Fruit fly (Drosophila melanogaster) whole organism, embryonic: ENCODE results near the gene CG12661.

Experiments
- Asciz ChIP-seq: fragments of 200-800 bp; sonication (Bioruptor generic); optimal IDR thresholded peaks from 2 replicates; lab custom pipeline; 2017; ENCODE audit warnings: missing biosample characterization, mild to moderate bottlenecking, missing genetic modification characterization, missing genetic modification reagents
- CG10543 ChIP-seq: fragments of 200-800 bp; sonication (Bioruptor generic); optimal IDR thresholded peaks from 3 replicates; lab custom pipeline; 2017; ENCODE audit warnings: missing biosample characterization, mild to moderate bottlenecking, missing genetic modification characterization, moderate library complexity
- CG11504 ChIP-seq: fragments of 200-800 bp; sonication (Bioruptor generic); optimal IDR thresholded peaks from 3 replicates; lab custom pipeline; 2019; ENCODE audit warnings: missing biosample characterization, mild to moderate bottlenecking, missing genetic modification characterization, moderate library complexity
- CG11560 ChIP-seq: fragments of 200-800 bp; sonication (Bioruptor generic); IDR thresholded peaks from 3 replicates; pipeline ENCODE4 v1.3.6; 2022; ENCODE audit warnings: missing biosample characterization, missing genetic modification characterization
- CG12104 ChIP-seq: fragments of 200-800 bp; sonication (Bioruptor generic); optimal IDR thresholded peaks from 3 replicates; lab custom pipeline; 2016; ENCODE audit warnings: missing biosample characterization, missing genetic modification characterization
- CG12659 ChIP-seq: fragments of 200-800 bp; sonication (Bioruptor generic); optimal IDR thresholded peaks from 3 replicates; lab custom pipeline; 2017; ENCODE audit warnings: mild to moderate bottlenecking, missing biosample characterization, missing genetic modification reagents, missing genetic modification characterization
- CG12769 ChIP-seq: fragments of 200-800 bp; sonication (Bioruptor generic); optimal IDR thresholded peaks from 2 replicates; lab custom pipeline; 2019; ENCODE audit warnings: missing biosample characterization, mild to moderate bottlenecking, missing genetic modification characterization, moderate library complexity
- CG13775 ChIP-seq: fragments of 200-800 bp; sonication (Bioruptor generic); optimal IDR thresholded peaks from 3 replicates; lab custom pipeline; 2017; ENCODE audit warnings: missing biosample characterization, mild to moderate bottlenecking, missing genetic modification characterization
- CG17829 ChIP-seq: fragments of 200-800 bp; optimal IDR thresholded peaks from 2 replicates; lab custom pipeline; 2019; ENCODE audit warnings: missing biosample characterization, mild to moderate bottlenecking, missing genetic modification characterization, moderate library complexity
- CG2129 ChIP-seq: fragments of 200-800 bp; sonication (Bioruptor generic); IDR thresholded peaks from 2 replicates; pipeline ENCODE4 v1.3.6; 2022; ENCODE audit warnings: missing biosample characterization, missing genetic modification characterization; ENCODE audit not compliant: partially characterized antibody
- CG2678 ChIP-seq: fragments of 200-800 bp; sonication (Bioruptor generic); optimal IDR thresholded peaks from 3 replicates; lab custom pipeline; 2019; ENCODE audit warnings: missing biosample characterization, mild to moderate bottlenecking, missing genetic modification characterization, moderate library complexity
- CG30403 ChIP-seq: fragments of 200-800 bp; sonication (Bioruptor generic); optimal IDR thresholded peaks from 3 replicates; lab custom pipeline; 2016; ENCODE audit warnings: missing biosample characterization, missing genetic modification characterization
- CG31224 ChIP-seq: fragments of 200-800 bp; sonication (Bioruptor generic); IDR thresholded peaks from 2 replicates; pipeline ENCODE4 v1.3.6; 2022; ENCODE audit warnings: missing biosample characterization, missing genetic modification characterization
- CG32772 ChIP-seq: fragments of 200-800 bp; sonication (Bioruptor generic); IDR thresholded peaks from 2 replicates; pipeline ENCODE4 v1.3.6; 2022; ENCODE audit warnings: missing biosample characterization, missing genetic modification characterization
- CG3995 ChIP-seq: fragments of 200-800 bp; sonication (Bioruptor generic); optimal IDR thresholded peaks from 3 replicates; lab custom pipeline; 2016; ENCODE audit warnings: missing biosample characterization, missing genetic modification characterization
- CG4820 ChIP-seq: fragments of 200-800 bp; sonication (Bioruptor generic); optimal IDR thresholded peaks from 3 replicates; lab custom pipeline; 2016; ENCODE audit warnings: missing biosample characterization, missing genetic modification characterization
- CG4854 ChIP-seq: fragments of 200-800 bp; sonication (Bioruptor generic); optimal IDR thresholded peaks from 2 replicates; lab custom pipeline; 2016; ENCODE audit warnings: missing biosample characterization, missing genetic modification characterization, inconsistent platforms
- CG6689 ChIP-seq: fragments of 200-800 bp; sonication (Bioruptor generic); IDR thresholded peaks from 2 replicates; pipeline ENCODE4 v1.3.6; 2022; ENCODE audit warnings: missing biosample characterization, missing genetic modification characterization
- CG6791 ChIP-seq: fragments of 200-800 bp; sonication (Bioruptor generic); IDR thresholded peaks from 3 replicates; pipeline ENCODE4 v1.3.6; 2022; ENCODE audit warnings: missing biosample characterization, missing genetic modification characterization; ENCODE audit not compliant: partially characterized antibody
- CG7745 ChIP-seq: fragments of 200-800 bp; sonication (Bioruptor generic); optimal IDR thresholded peaks from 2 replicates; lab custom pipeline; 2018; ENCODE audit warnings: missing biosample characterization, mild to moderate bottlenecking, missing genetic modification characterization, moderate library complexity
- CG9609 ChIP-seq: fragments of 200-800 bp; sonication (Bioruptor generic); optimal IDR thresholded peaks from 3 replicates; lab custom pipeline; 2016; ENCODE audit warnings: missing biosample characterization, missing genetic modification characterization
- D19A ChIP-seq: fragments of 200-800 bp; optimal IDR thresholded peaks from 3 replicates; lab custom pipeline; 2019; ENCODE audit warnings: missing biosample characterization, mild to moderate bottlenecking, missing genetic modification characterization, moderate library complexity
- Ets65A ChIP-seq: fragments of 200-800 bp; sonication (Bioruptor generic); peaks from one replicate; lab custom pipeline; 2016; ENCODE audit warnings: missing biosample characterization, missing genetic modification characterization
- Fer3 ChIP-seq: fragments of 200-800 bp; sonication (Bioruptor generic); optimal IDR thresholded peaks from 2 replicates; lab custom pipeline; 2018; ENCODE audit warnings: missing biosample characterization, mild to moderate bottlenecking, missing genetic modification characterization, moderate library complexity
- Lhr ChIP-seq: fragments of 200-800 bp; sonication (Bioruptor generic); optimal IDR thresholded peaks from 3 replicates; lab custom pipeline; 2017; ENCODE audit warnings: mild to moderate bottlenecking, missing biosample characterization, missing genetic modification reagents, missing genetic modification characterization
- Nf-YB ChIP-seq: fragments of 200-800 bp; sonication (Bioruptor generic); optimal IDR thresholded peaks from 3 replicates; lab custom pipeline; 2019; ENCODE audit warnings: missing biosample characterization, mild to moderate bottlenecking, missing genetic modification characterization, moderate library complexity
- Nf-YC ChIP-seq: fragments of 200-800 bp; optimal IDR thresholded peaks from 3 replicates; lab custom pipeline; 2019; ENCODE audit warnings: missing biosample characterization, mild to moderate bottlenecking, missing genetic modification characterization, moderate library complexity
- Ptx1 ChIP-seq: fragments of 200-800 bp; sonication (Bioruptor generic); IDR thresholded peaks from 2 replicates; pipeline ENCODE4 v1.3.6; 2022; ENCODE audit warnings: missing biosample characterization, missing genetic modification characterization
- Ravus ChIP-seq: fragments of 200-800 bp; sonication (Bioruptor generic); IDR thresholded peaks from 2 replicates; pipeline ENCODE4 v1.3.6; 2022; ENCODE audit warnings: missing biosample characterization, missing genetic modification characterization
- Sry-β ChIP-seq: fragments of 200-800 bp; sonication (Bioruptor generic); optimal IDR thresholded peaks from 2 replicates; lab custom pipeline; 2018; ENCODE audit warnings: missing biosample characterization, mild to moderate bottlenecking, missing genetic modification characterization, moderate library complexity
- ash1 ChIP-seq: fragments of 200-800 bp; sonication (Bioruptor generic); optimal IDR thresholded peaks from 2 replicates; lab custom pipeline; 2018; ENCODE audit warnings: missing biosample characterization, mild to moderate bottlenecking, missing genetic modification characterization
- danr ChIP-seq: fragments of 200-800 bp; sonication (Bioruptor generic); IDR thresholded peaks from 2 replicates; pipeline ENCODE4 v1.3.6; 2022; ENCODE audit warnings: missing biosample characterization, missing genetic modification characterization
- dm ChIP-seq: fragments of 200-800 bp; sonication (Bioruptor generic); optimal IDR thresholded peaks from 3 replicates; lab custom pipeline; 2016; ENCODE audit warnings: missing biosample characterization, missing genetic modification characterization
- fd3F ChIP-seq: fragments of 200-800 bp; sonication (Bioruptor generic); optimal IDR thresholded peaks from 2 replicates; lab custom pipeline; 2018; ENCODE audit warnings: missing biosample characterization, mild to moderate bottlenecking, missing genetic modification characterization, moderate library complexity
- gem ChIP-seq: fragments of 200-800 bp; sonication (Bioruptor generic); optimal IDR thresholded peaks from 2 replicates; lab custom pipeline; 2019; ENCODE audit warnings: missing biosample characterization, mild to moderate bottlenecking, missing genetic modification characterization, moderate library complexity
- grn ChIP-seq: fragments of 200-800 bp; sonication (Bioruptor generic); optimal IDR thresholded peaks from 3 replicates; lab custom pipeline; 2017; ENCODE audit warnings: missing biosample characterization, missing genetic modification characterization
- gro ChIP-seq: fragments of 200-800 bp; sonication (Bioruptor generic); optimal IDR thresholded peaks from 2 replicates; lab custom pipeline; 2016; ENCODE audit warnings: missing biosample characterization, missing genetic modification characterization
- klu ChIP-seq: fragments of 200-800 bp; sonication (Bioruptor generic); IDR thresholded peaks from 2 replicates; pipeline ENCODE4 v1.3.6; 2022; ENCODE audit warnings: missing biosample characterization, missing genetic modification characterization
- maf-S ChIP-seq: fragments of 200-800 bp; sonication (Bioruptor generic); optimal IDR thresholded peaks from 2 replicates; lab custom pipeline; 2016; ENCODE audit warnings: missing biosample characterization, missing genetic modification characterization
- nerfin-1 ChIP-seq: fragments of 200-800 bp; sonication (Bioruptor generic); optimal IDR thresholded peaks from 3 replicates; lab custom pipeline; 2019; ENCODE audit warnings: missing biosample characterization, mild to moderate bottlenecking, missing genetic modification characterization, moderate library complexity
- pan ChIP-seq, 4 experiments: fragments of >200 bp in 3 of 4; fragments of 200-800 bp in 1 of 4; sonication (Bioruptor generic) in 1 of 4; optimal IDR thresholded peaks in 3 of 4; IDR thresholded peaks in 1 of 4; 2 replicates each; pipeline versions ENCODE4 v1.3.6 to Lab custom; 2017 to 2022; ENCODE audit warnings: missing biosample characterization in 2 of 4, missing genetic modification characterization in 2 of 4, mixed read lengths in 1 of 4
- phol ChIP-seq: fragments of 200-800 bp; sonication (Bioruptor generic); optimal IDR thresholded peaks from 3 replicates; lab custom pipeline; 2018; ENCODE audit warnings: missing biosample characterization, mild to moderate bottlenecking, missing genetic modification characterization, moderate library complexity
- prd ChIP-seq, 3 experiments: fragments of >200 bp in 2 of 3; fragments of 200-800 bp in 1 of 3; sonication (Bioruptor generic) in 1 of 3; optimal IDR thresholded peaks in 2 of 3; IDR thresholded peaks in 1 of 3; 2 replicates in 2 of 3; 3 replicates in 1 of 3; pipeline versions ENCODE4 v1.3.6 to Lab custom; 2017 to 2022; ENCODE audit warnings: missing biosample characterization in 1 of 3, missing genetic modification characterization in 1 of 3
- pros ChIP-seq: fragments of 200-800 bp; sonication (Bioruptor generic); optimal IDR thresholded peaks from 3 replicates; lab custom pipeline; 2019; ENCODE audit warnings: missing biosample characterization, mild to moderate bottlenecking, missing genetic modification characterization, moderate library complexity
- run ChIP-seq: fragments of 200-800 bp; sonication (Bioruptor generic); optimal IDR thresholded peaks from 3 replicates; lab custom pipeline; 2018; ENCODE audit warnings: missing biosample characterization, mild to moderate bottlenecking, missing genetic modification characterization
- tgo ChIP-seq: fragments of 200-800 bp; sonication (Bioruptor generic); IDR thresholded peaks from 3 replicates; pipeline ENCODE4 v1.3.6; 2022; ENCODE audit warnings: missing biosample characterization, missing genetic modification characterization
- unpg ChIP-seq: fragments of 200-800 bp; sonication (Bioruptor generic); optimal IDR thresholded peaks from 3 replicates; lab custom pipeline; 2018; ENCODE audit warnings: missing biosample characterization, mild to moderate bottlenecking, missing genetic modification characterization, moderate library complexity

Gene CG12661

DNA sequence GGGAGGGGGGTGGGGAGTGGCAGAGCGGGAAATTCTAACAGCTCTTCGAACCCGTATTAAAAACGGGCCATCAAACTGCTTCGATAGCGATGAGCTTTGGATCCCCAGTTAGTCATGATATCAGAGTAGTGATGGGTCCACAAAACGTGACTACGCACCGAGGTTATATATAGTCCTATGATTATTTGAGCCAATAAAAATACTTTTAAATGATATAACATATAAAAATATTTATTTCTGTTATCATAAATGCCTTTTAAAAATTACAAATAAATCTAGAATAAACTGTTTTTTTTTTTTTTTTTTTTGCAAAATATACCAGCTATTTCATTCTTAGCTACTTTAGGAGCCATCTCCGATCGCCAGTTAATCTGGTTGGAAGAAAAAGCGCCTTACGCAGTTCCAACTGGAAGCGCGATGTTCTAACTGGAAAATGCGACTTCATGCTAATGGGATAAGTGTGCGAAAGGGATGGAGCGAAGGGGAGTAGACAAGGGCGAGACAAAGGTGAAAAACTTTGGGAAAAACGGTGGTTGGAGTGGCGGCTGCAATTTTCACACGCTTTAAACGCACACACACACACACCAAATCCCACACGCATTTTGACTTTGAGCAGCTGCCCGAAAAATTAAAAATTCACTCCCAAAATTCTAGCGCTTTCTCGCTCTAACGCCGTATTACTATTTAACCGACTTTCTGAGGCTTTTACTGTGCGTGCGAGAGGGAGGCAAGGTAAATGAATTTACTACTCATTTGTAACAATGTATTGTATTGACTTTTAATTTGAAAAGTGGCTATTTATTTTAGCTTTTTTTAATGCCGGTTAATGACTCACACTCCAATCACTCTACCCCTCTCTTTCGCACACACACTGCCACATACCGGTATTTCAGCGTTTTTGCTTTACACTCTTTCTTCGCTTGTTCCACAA lies 26.4 kb downstream of the CG12661 start (continued):
- peak; percentile 44 for TF ChIP-seq CG2678 (tag; lab: Kevin White, UChicago)
- no peak for TF ChIP-seq run
- peak; percentile 14 for TF ChIP-seq unpg (GFP tag; lab: Kevin White, UChicago)
- no peak for TF ChIP-seq prd (optimal IDR thresholded peaks at IDR 0.05; lab: Kevin White, UChicago)
- no peak for TF ChIP-seq prd (GFP tag; IDR thresholded peaks at IDR 0.05; lab: Robert Waterston, UW)
- no peak for TF ChIP-seq danr (GFP tag; lab: Robert Waterston, UW)
- TF ChIP-seq CG4820: no peak
- no peak for TF ChIP-seq CG2129 (GFP tag; lab: Robert Waterston, UW)
- TF ChIP-seq CG13775 (GFP tag; lab: Kevin White, UChicago): no peak
- no peak for TF ChIP-seq CG10543 (GFP tag; lab: Kevin White, UChicago)
- TF ChIP-seq gro (GFP tag; lab: Kevin White, UChicago): no peak
- TF ChIP-seq Asciz (GFP tag; lab: Kevin White, UChicago): peak; percentile 4
- no peak for TF ChIP-seq CG31224 (GFP tag; lab: Robert Waterston, UW)
- TF ChIP-seq Ets65A (GFP tag; lab: Kevin White, UChicago): no peak
- peak; percentile 71 for TF ChIP-seq CG7745 (tag; lab: Kevin White, UChicago)
- TF ChIP-seq CG12104 (GFP tag; lab: Kevin White, UChicago): peak; percentile 10
- no peak for TF ChIP-seq pan (optimal IDR thresholded peaks at IDR 0.05; lab: Kevin White, UChicago)
- peak in 1 of 2 experiments; percentile 7 for TF ChIP-seq pan (GFP tag; optimal IDR thresholded peaks at IDR 0.05 in 1 of 2, IDR thresholded peaks at IDR 0.05 in 1 of 2)
- peak; percentile 84 for TF ChIP-seq CG3995 (GFP tag; lab: Kevin White, UChicago)
- TF ChIP-seq CG11560 (tag; lab: Robert Waterston, UW): no peak
- TF ChIP-seq Ravus: no peak
- peak; percentile 12 for TF ChIP-seq CG12769 (tag; lab: Kevin White, UChicago)
- TF ChIP-seq maf-S (GFP tag; lab: Kevin White, UChicago): no peak
- peak; percentile 8 for TF ChIP-seq phol (tag; lab: Kevin White, UChicago)
- TF ChIP-seq dm: no peak
- no peak for TF ChIP-seq CG9609
- no peak for TF ChIP-seq Ptx1 (GFP tag; lab: Robert Waterston, UW)
- TF ChIP-seq Nf-YB (GFP tag; lab: Kevin White, UChicago): no peak
- no peak for TF ChIP-seq fd3F (GFP tag; lab: Kevin White, UChicago)
- no peak for TF ChIP-seq CG6689 (GFP tag; lab: Robert Waterston, UW)
- TF ChIP-seq ash1: no peak
- no peak for TF ChIP-seq CG4854 (GFP tag; lab: Kevin White, UChicago)
- no peak for TF ChIP-seq grn (GFP tag; lab: Kevin White, UChicago)
- peak; percentile 55 for TF ChIP-seq gem (tag; lab: Kevin White, UChicago)
- TF ChIP-seq Fer3 (tag; lab: Kevin White, UChicago): no peak
- peak; percentile 85 for TF ChIP-seq Sry-β
- TF ChIP-seq CG17829 (tag; lab: Kevin White, UChicago): peak; percentile 15
- peak; percentile 29 for TF ChIP-seq CG30403 (GFP tag; lab: Kevin White, UChicago)
- TF ChIP-seq tgo: 0 out of 3 replicates have a peak, but pooled peaks have one; percentile 31
- TF ChIP-seq CG11504 (tag; lab: Kevin White, UChicago): peak; percentile 9
- TF ChIP-seq klu (GFP tag; lab: Robert Waterston, UW): no peak
- no peak for TF ChIP-seq CG12659 (GFP tag; lab: Kevin White, UChicago)
- TF ChIP-seq CG6791 (GFP tag; lab: Robert Waterston, UW): peak; percentile 9; the same call in 1 of the 3 replicates
- no peak for TF ChIP-seq Nf-YC
- TF ChIP-seq Lhr (GFP tag; lab: Kevin White, UChicago): no peak
- no peak for TF ChIP-seq nerfin-1
- no peak for TF ChIP-seq CG32772 (GFP tag; lab: Robert Waterston, UW)
- TF ChIP-seq pros (GFP tag; lab: Kevin White, UChicago): peak; percentile 55
- TF ChIP-seq D19A (tag; lab: Kevin White, UChicago): peak; percentile 15
